Fruit fly (Drosophila melanogaster) whole organism, embryonic: ENCODE results near the gene CG4133.

Source experiments
- CG42726 ChIP-seq: fragments of 200-800 bp; sonication (Bioruptor generic); IDR thresholded peaks from 2 replicates; pipeline ENCODE4 v1.3.6; 2022; ENCODE audit warnings: missing biosample characterization, missing genetic modification characterization; ENCODE audit not compliant: partially characterized antibody
- trh ChIP-seq: fragments of 200-800 bp; sonication (Bioruptor generic); optimal IDR thresholded peaks from 2 replicates; lab custom pipeline; 2016; ENCODE audit warnings: missing biosample characterization, missing genetic modification characterization

DNA sequence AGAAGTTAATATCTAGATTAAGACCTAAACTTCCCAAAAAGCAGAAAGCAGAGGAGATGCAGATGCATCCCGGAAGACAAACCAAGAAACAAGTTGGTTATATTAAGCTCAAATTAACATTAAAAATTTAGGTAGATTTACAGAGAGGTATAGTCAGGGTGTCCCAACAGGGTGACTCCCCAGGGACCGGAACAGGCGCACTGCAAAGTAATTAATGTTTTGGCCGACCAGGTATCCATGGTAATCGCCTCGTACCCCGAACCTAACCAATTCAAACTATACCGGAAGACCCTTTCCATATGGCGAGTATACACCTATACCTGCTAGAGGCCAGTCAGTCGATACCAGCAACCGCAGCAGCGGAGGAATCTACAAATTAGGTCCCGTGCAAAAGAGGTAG is 32.8 kb upstream of the CG4133 start, which contains the start of gene BBS8:
- no peak for TF ChIP-seq CG42726 (GFP tag; lab: Robert Waterston, UW)
- TF ChIP-seq trh (GFP tag; lab: Kevin White, UChicago), result no peak
